Worm (Caenorhabditis elegans): ENCODE results near the gene srg-25.

- no peak for TF ChIP-seq ceh-36 (tag; optimal IDR thresholded peaks at IDR 0.05)
- TF ChIP-seq scrt-1 (GFP tag; IDR thresholded peaks at IDR 0.05) = no peak
- TF ChIP-seq tra-4 (tag; optimal IDR thresholded peaks at IDR 0.05) = no peak
- TF ChIP-seq ceh-13 (GFP tag; optimal IDR thresholded peaks at IDR 0.05) = no peak
- no peak for TF ChIP-seq hnd-1 (tag; optimal IDR thresholded peaks at IDR 0.05)
- no peak for TF ChIP-seq ama-1 (optimal IDR thresholded peaks at IDR 0.05)
- no peak for TF ChIP-seq tbx-11 (GFP tag; IDR thresholded peaks at IDR 0.05)
- TF ChIP-seq F13C5.2 (tag; optimal IDR thresholded peaks at IDR 0.05) = no peak
- no peak for TF ChIP-seq hmbx-1 (tag; optimal IDR thresholded peaks at IDR 0.05)
- TF ChIP-seq flt-1 (GFP tag; IDR thresholded peaks at IDR 0.05) = no peak
- TF ChIP-seq aly-1 (tag; optimal IDR thresholded peaks at IDR 0.05) = no peak
- TF ChIP-seq B0310.2 (tag; optimal IDR thresholded peaks at IDR 0.05) = no peak
- no peak for TF ChIP-seq pes-1 (GFP tag; IDR thresholded peaks at IDR 0.05)
These were observed 10.7 kb downstream of the srg-25 start, which contains the start of gene srg-28 for ce11 chrV:5334588-5334987.

Measured in whole organism, early embryonic.